Fruit fly (Drosophila melanogaster) whole organism, pupa: ENCODE data around the gene Qsox4.

Experiments
- CG14655 ChIP-seq: fragments of 200-800 bp; sonication (Bioruptor generic); optimal IDR thresholded peaks from 3 replicates; lab custom pipeline; 2017; ENCODE audit warnings: mild to moderate bottlenecking, missing biosample characterization, missing genetic modification reagents, missing genetic modification characterization
- CG8159 ChIP-seq: fragments of 200-800 bp; sonication (Bioruptor generic); optimal IDR thresholded peaks from 3 replicates; lab custom pipeline; 2018; ENCODE audit warnings: missing biosample characterization, mild to moderate bottlenecking, missing genetic modification characterization, moderate library complexity
- CG9948 ChIP-seq: fragments of 200-800 bp; sonication (Bioruptor generic); optimal IDR thresholded peaks from 2 replicates; lab custom pipeline; 2018; ENCODE audit warnings: missing biosample characterization, mild to moderate bottlenecking, missing genetic modification characterization, moderate library complexity
- Ets98B ChIP-seq: fragments of 200-800 bp; sonication (Bioruptor generic); IDR thresholded peaks from 2 replicates; pipeline ENCODE4 v1.3.6; 2022; ENCODE audit warnings: missing biosample characterization, missing genetic modification characterization
- Pif1A ChIP-seq: fragments of 200-800 bp; sonication (Bioruptor generic); optimal IDR thresholded peaks from 3 replicates; lab custom pipeline; 2016; ENCODE audit warnings: missing biosample characterization, missing genetic modification characterization
- Pif1B ChIP-seq: fragments of 200-800 bp; sonication (Bioruptor generic); optimal IDR thresholded peaks from 3 replicates; lab custom pipeline; 2016; ENCODE audit warnings: missing biosample characterization, missing genetic modification characterization

DNA sequence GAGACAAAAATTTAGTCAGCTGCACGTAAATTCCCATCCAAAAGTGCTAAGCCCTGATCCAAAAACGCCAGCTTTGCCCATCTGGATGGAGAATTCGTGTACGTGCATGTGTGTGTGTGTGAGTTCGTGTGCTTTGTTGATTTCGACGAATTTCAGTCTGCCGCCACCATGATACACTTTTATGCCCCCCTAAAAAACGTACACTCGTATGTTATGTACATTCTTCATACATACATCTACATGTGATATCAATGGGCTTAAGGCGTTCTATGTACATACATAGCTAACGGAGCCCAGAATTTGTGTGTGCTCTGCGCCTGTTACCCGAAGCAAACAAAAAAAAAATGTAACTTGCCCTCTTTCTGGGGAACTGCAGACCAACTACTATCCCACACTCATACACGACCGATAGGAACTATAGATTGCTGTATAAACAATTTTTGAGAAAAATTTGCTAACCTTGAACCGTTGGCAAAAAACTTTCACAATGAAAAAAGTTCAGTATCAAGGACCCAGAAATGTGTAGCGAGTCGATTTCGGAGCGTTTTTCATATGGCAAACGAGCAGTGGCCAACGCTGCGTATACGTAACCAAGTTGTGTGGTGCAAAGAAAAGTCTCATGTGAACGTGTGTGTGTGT is 23.3 kb downstream of the Qsox4 start:
- no peak for TF ChIP-seq Pif1A
- TF ChIP-seq CG14655 (GFP tag; lab: Kevin White, UChicago) = no peak
- TF ChIP-seq Ets98B (GFP tag; lab: Robert Waterston, UW) = no peak
- no peak for TF ChIP-seq CG9948 (tag; lab: Kevin White, UChicago)
- TF ChIP-seq Pif1B (GFP tag; lab: Kevin White, UChicago) = no peak
- no peak for TF ChIP-seq CG8159 (tag; lab: Kevin White, UChicago)
